Comparison of ENCODE assay signal across 1 fruit fly cellular context in genomic region chr3L:8765493-8765892, dm6.
TF ChIP-seq lines count a peak whose summit lies in the region.

No protein-coding gene starts in this region.

TF ChIP-seq in whole organism, embryonic, 481 proteins besides CTCF, POLR2A, EP300 and RAD21 (continued from another document and continues in another):
- no peak for TF ChIP-seq D19B (GFP tag; optimal IDR thresholded peaks at IDR 0.05; lab: Kevin White, UChicago)
- no peak for TF ChIP-seq fd102C (GFP tag; optimal IDR thresholded peaks at IDR 0.05; lab: Kevin White, UChicago)
- TF ChIP-seq Rfx (GFP tag; IDR thresholded peaks at IDR 0.05; lab: Robert Waterston, UW): no peak
- TF ChIP-seq MBD-R2 (GFP tag; IDR thresholded peaks at IDR 0.05; lab: Robert Waterston, UW): no peak
- no peak for TF ChIP-seq slou (GFP tag; optimal IDR thresholded peaks at IDR 0.05; lab: Kevin White, UChicago)
- peak; percentile 53 for TF ChIP-seq CG32772 (GFP tag; IDR thresholded peaks at IDR 0.05; lab: Robert Waterston, UW)
- peak; percentile 71 for TF ChIP-seq zf30C (GFP tag; optimal IDR thresholded peaks at IDR 0.05; lab: Kevin White, UChicago)
- TF ChIP-seq CG6272 (GFP tag; IDR thresholded peaks at IDR 0.05; lab: Robert Waterston, UW): no peak; the same call in 1 of the 2 replicates
- TF ChIP-seq fd96Cb (tag; optimal IDR thresholded peaks at IDR 0.05; lab: Kevin White, UChicago): no peak
- TF ChIP-seq ac (GFP tag; optimal IDR thresholded peaks at IDR 0.05; lab: Kevin White, UChicago): no peak
- no peak for TF ChIP-seq Neu2 (GFP tag; optimal IDR thresholded peaks at IDR 0.05; lab: Kevin White, UChicago; ENCODE audit: borderline replicate concordance)
- no peak for TF ChIP-seq Poxn (GFP tag; IDR thresholded peaks at IDR 0.05; lab: Robert Waterston, UW)
- TF ChIP-seq B-H1 (GFP tag; IDR thresholded peaks at IDR 0.05; lab: Robert Waterston, UW): peak; percentile 13; the same call in 2 of the 3 replicates
- no peak for TF ChIP-seq ab (GFP tag; optimal IDR thresholded peaks at IDR 0.05; lab: Kevin White, UChicago)
- 0 out of 2 replicates have a peak, but pooled peaks have one; percentile 5 for TF ChIP-seq CG7372 (GFP tag; IDR thresholded peaks at IDR 0.05; lab: Robert Waterston, UW)
- no peak for TF ChIP-seq CG17361 (GFP tag; IDR thresholded peaks at IDR 0.05; lab: Robert Waterston, UW)
- no peak for TF ChIP-seq CG16815 (GFP tag; optimal IDR thresholded peaks at IDR 0.05; lab: Kevin White, UChicago)
- no peak for TF ChIP-seq ham (GFP tag; IDR thresholded peaks at IDR 0.05; lab: Robert Waterston, UW)
- TF ChIP-seq cad (GFP tag; optimal IDR thresholded peaks at IDR 0.05; lab: Kevin White, UChicago): no peak
- TF ChIP-seq tin (GFP tag; optimal IDR thresholded peaks at IDR 0.05; lab: Kevin White, UChicago): no peak
- TF ChIP-seq CG7357 (GFP tag; IDR thresholded peaks at IDR 0.05; lab: Robert Waterston, UW): no peak
- TF ChIP-seq Opbp (GFP tag; IDR thresholded peaks at IDR 0.05; lab: Robert Waterston, UW; ENCODE audit: partially characterized antibody): no peak
- no peak for TF ChIP-seq CG8089 (GFP tag; optimal IDR thresholded peaks at IDR 0.05; lab: Kevin White, UChicago)
- peak; percentile 62 for TF ChIP-seq CG1024 (GFP tag; IDR thresholded peaks at IDR 0.05; lab: Robert Waterston, UW)
- TF ChIP-seq Ssrp (tag; optimal IDR thresholded peaks at IDR 0.05; lab: Kevin White, UChicago): no peak
- peak; percentile 97 for TF ChIP-seq Drgx (GFP tag; IDR thresholded peaks at IDR 0.05; lab: Robert Waterston, UW)
- no peak for TF ChIP-seq CrebB (tag; optimal IDR thresholded peaks at IDR 0.05; lab: Kevin White, UChicago)
- TF ChIP-seq zfh1 (GFP tag; IDR thresholded peaks at IDR 0.05; lab: Robert Waterston, UW): peak; percentile 74
- TF ChIP-seq repo (GFP tag; optimal IDR thresholded peaks at IDR 0.05; lab: Kevin White, UChicago): no peak
- TF ChIP-seq CG18599 (GFP tag; optimal IDR thresholded peaks at IDR 0.05; lab: Kevin White, UChicago): no peak
- TF ChIP-seq CG17328 (GFP tag; IDR thresholded peaks at IDR 0.05; lab: Robert Waterston, UW): peak; percentile 85
- no peak for TF ChIP-seq shn (GFP tag; optimal IDR thresholded peaks at IDR 0.05; lab: Kevin White, UChicago)
- 0 out of 2 replicates have a peak, but pooled peaks have one; percentile 8 for TF ChIP-seq CG11696 (GFP tag; IDR thresholded peaks at IDR 0.05; lab: Robert Waterston, UW)
- TF ChIP-seq CG14965 (GFP tag; optimal IDR thresholded peaks at IDR 0.05; lab: Kevin White, UChicago; ENCODE audit: borderline replicate concordance): no peak
- no peak for TF ChIP-seq pzg (GFP tag; optimal IDR thresholded peaks at IDR 0.05; lab: Kevin White, UChicago)
- TF ChIP-seq schlank (tag; optimal IDR thresholded peaks at IDR 0.05; lab: Kevin White, UChicago): no peak
- peak; percentile 73 for TF ChIP-seq otp (GFP tag; IDR thresholded peaks at IDR 0.05; lab: Robert Waterston, UW)
- TF ChIP-seq Bteb2 (GFP tag; optimal IDR thresholded peaks at IDR 0.05; lab: Kevin White, UChicago): no peak
- no peak for TF ChIP-seq gcm2 (GFP tag; optimal IDR thresholded peaks at IDR 0.05; lab: Kevin White, UChicago)
- no peak for TF ChIP-seq CG6683 (GFP tag; optimal IDR thresholded peaks at IDR 0.05; lab: Kevin White, UChicago)
- no peak; the same call in 2 of the 3 replicates for TF ChIP-seq dysf (GFP tag; IDR thresholded peaks at IDR 0.05; lab: Robert Waterston, UW)
- peak; percentile 12 for TF ChIP-seq croc (GFP tag; conservative IDR thresholded peaks at IDR 0.05; lab: Robert Waterston, UW)
- TF ChIP-seq CG12942 (GFP tag; optimal IDR thresholded peaks at IDR 0.05; lab: Kevin White, UChicago): no peak
- no peak for TF ChIP-seq Ets97D (GFP tag; optimal IDR thresholded peaks at IDR 0.05; lab: Kevin White, UChicago)
- no peak for TF ChIP-seq HLHmδ (GFP tag; optimal IDR thresholded peaks at IDR 0.05; lab: Kevin White, UChicago)
- no peak for TF ChIP-seq CG4617 (GFP tag; optimal IDR thresholded peaks at IDR 0.05; lab: Kevin White, UChicago; ENCODE audit: borderline replicate concordance)
- TF ChIP-seq hth (optimal IDR thresholded peaks at IDR 0.05; lab: Kevin White, UChicago): no peak
- TF ChIP-seq NK7.1 (GFP tag; optimal IDR thresholded peaks at IDR 0.05; lab: Kevin White, UChicago): no peak
- TF ChIP-seq E2f1 (GFP tag; IDR thresholded peaks at IDR 0.05; lab: Robert Waterston, UW): no peak
- TF ChIP-seq Oli (tag; optimal IDR thresholded peaks at IDR 0.05; lab: Kevin White, UChicago): no peak
- TF ChIP-seq CG32532 (GFP tag; IDR thresholded peaks at IDR 0.05; lab: Robert Waterston, UW): 0 out of 2 replicates have a peak, but pooled peaks have one; percentile 4
- TF ChIP-seq CG14050 (GFP tag; IDR thresholded peaks at IDR 0.05; lab: Robert Waterston, UW): peak; percentile 37; the same call in 2 of the 3 replicates
- TF ChIP-seq CG30403 (GFP tag; optimal IDR thresholded peaks at IDR 0.05; lab: Kevin White, UChicago): no peak
- no peak for TF ChIP-seq CG15011 (GFP tag; optimal IDR thresholded peaks at IDR 0.05; lab: Kevin White, UChicago)
- TF ChIP-seq Doc2 (GFP tag; IDR thresholded peaks at IDR 0.05; lab: Robert Waterston, UW): no peak
- TF ChIP-seq Dip3 (GFP tag; optimal IDR thresholded peaks at IDR 0.05; lab: Kevin White, UChicago): no peak
- TF ChIP-seq CG8924 (tag; optimal IDR thresholded peaks at IDR 0.05; lab: Kevin White, UChicago): no peak
- TF ChIP-seq Fer2 (tag; optimal IDR thresholded peaks at IDR 0.05; lab: Kevin White, UChicago): no peak
- peak; percentile 65; the same call in 1 of the 2 replicates for TF ChIP-seq ara (GFP tag; IDR thresholded peaks at IDR 0.05; lab: Robert Waterston, UW)
- no peak for TF ChIP-seq Dfd (GFP tag; optimal IDR thresholded peaks at IDR 0.05; lab: Kevin White, UChicago)
- no peak for TF ChIP-seq sna (GFP tag; IDR thresholded peaks at IDR 0.05; lab: Robert Waterston, UW; ENCODE audit: partially characterized antibody)
- TF ChIP-seq pnt (GFP tag; optimal IDR thresholded peaks at IDR 0.05; lab: Kevin White, UChicago): no peak
- TF ChIP-seq crol (GFP tag; IDR thresholded peaks at IDR 0.05; lab: Robert Waterston, UW): no peak
- no peak for TF ChIP-seq pros (GFP tag; optimal IDR thresholded peaks at IDR 0.05; lab: Kevin White, UChicago)
- TF ChIP-seq MTF-1 (GFP tag; optimal IDR thresholded peaks at IDR 0.05; lab: Kevin White, UChicago; ENCODE audit: borderline replicate concordance): peak; percentile 51
- peak; percentile 63 for TF ChIP-seq Ada2b (GFP tag; IDR thresholded peaks at IDR 0.05; lab: Robert Waterston, UW)
- TF ChIP-seq hb (GFP tag; IDR thresholded peaks at IDR 0.05; lab: Robert Waterston, UW; ENCODE audit: partially characterized antibody): no peak
- no peak for TF ChIP-seq twi (tag; optimal IDR thresholded peaks at IDR 0.05; lab: Kevin White, UChicago)
- no peak for TF ChIP-seq tx (GFP tag; optimal IDR thresholded peaks at IDR 0.05; lab: Kevin White, UChicago)
- TF ChIP-seq CG42726 (GFP tag; IDR thresholded peaks at IDR 0.05; lab: Robert Waterston, UW; ENCODE audit: partially characterized antibody): no peak
- no peak for TF ChIP-seq cato (GFP tag; optimal IDR thresholded peaks at IDR 0.05; lab: Kevin White, UChicago; ENCODE audit: borderline replicate concordance)
- no peak for TF ChIP-seq CG3847 (GFP tag; IDR thresholded peaks at IDR 0.05; lab: Robert Waterston, UW)
- no peak for TF ChIP-seq CG11723 (GFP tag; optimal IDR thresholded peaks at IDR 0.05; lab: Kevin White, UChicago)
- TF ChIP-seq CG3163 (GFP tag; optimal IDR thresholded peaks at IDR 0.05; lab: Kevin White, UChicago): no peak
- TF ChIP-seq jigr1 (GFP tag; IDR thresholded peaks at IDR 0.05; lab: Robert Waterston, UW): peak; percentile 5; the same call in 1 of the 3 replicates
- no peak for TF ChIP-seq CG10654 (GFP tag; optimal IDR thresholded peaks at IDR 0.05; lab: Kevin White, UChicago)
- TF ChIP-seq CG11560 (tag; IDR thresholded peaks at IDR 0.05; lab: Robert Waterston, UW): no peak
- no peak for TF ChIP-seq Abd-B (GFP tag; optimal IDR thresholded peaks at IDR 0.05; lab: Kevin White, UChicago)
- no peak for TF ChIP-seq nerfin-2 (GFP tag; IDR thresholded peaks at IDR 0.05; lab: Robert Waterston, UW; ENCODE audit: partially characterized antibody)
- TF ChIP-seq toy (GFP tag; IDR thresholded peaks at IDR 0.05; lab: Robert Waterston, UW): no peak
- TF ChIP-seq lab (GFP tag; optimal IDR thresholded peaks at IDR 0.05; lab: Kevin White, UChicago): no peak
- no peak for TF ChIP-seq sqz (GFP tag; optimal IDR thresholded peaks at IDR 0.05; lab: Kevin White, UChicago)
- no peak for TF ChIP-seq az2 (GFP tag; optimal IDR thresholded peaks at IDR 0.05; lab: Kevin White, UChicago)
- TF ChIP-seq tll (GFP tag; optimal IDR thresholded peaks at IDR 0.05; lab: Kevin White, UChicago): no peak
- no peak for TF ChIP-seq CG15601 (tag; optimal IDR thresholded peaks at IDR 0.05; lab: Kevin White, UChicago)
- TF ChIP-seq CG5953 (GFP tag; IDR thresholded peaks at IDR 0.05; lab: Robert Waterston, UW): peak; percentile 59
- TF ChIP-seq CG1832 (GFP tag; optimal IDR thresholded peaks at IDR 0.05; lab: Kevin White, UChicago): no peak
- no peak for TF ChIP-seq CG13894 (tag; optimal IDR thresholded peaks at IDR 0.05; lab: Kevin White, UChicago)
- no peak for TF ChIP-seq CG33213 (GFP tag; optimal IDR thresholded peaks at IDR 0.05; lab: Kevin White, UChicago)
- no peak for TF ChIP-seq CG17912 (GFP tag; optimal IDR thresholded peaks at IDR 0.05; lab: Kevin White, UChicago)
- TF ChIP-seq lbe (GFP tag; optimal IDR thresholded peaks at IDR 0.05; lab: Kevin White, UChicago): no peak
- TF ChIP-seq CG15514 (GFP tag; optimal IDR thresholded peaks at IDR 0.05; lab: Kevin White, UChicago): no peak
- peak; percentile 66 for TF ChIP-seq H15 (GFP tag; IDR thresholded peaks at IDR 0.05; lab: Robert Waterston, UW)
- TF ChIP-seq Xrp1 (GFP tag; IDR thresholded peaks at IDR 0.05; lab: Robert Waterston, UW): peak; percentile 67
- no peak for TF ChIP-seq CG1647 (GFP tag; optimal IDR thresholded peaks at IDR 0.05; lab: Kevin White, UChicago)
- no peak for TF ChIP-seq ATbp (GFP tag; optimal IDR thresholded peaks at IDR 0.05; lab: Kevin White, UChicago)
- no peak for TF ChIP-seq cas (GFP tag; IDR thresholded peaks at IDR 0.05; lab: Robert Waterston, UW)
- no peak for TF ChIP-seq Mad (GFP tag; optimal IDR thresholded peaks at IDR 0.05; lab: Kevin White, UChicago)
- no peak for TF ChIP-seq Trl (optimal IDR thresholded peaks at IDR 0.05; lab: Kevin White, UChicago)
- TF ChIP-seq Trl (GFP tag; optimal IDR thresholded peaks at IDR 0.05; lab: Kevin White, UChicago): no peak
- no peak for TF ChIP-seq disco-r (GFP tag; optimal IDR thresholded peaks at IDR 0.05; lab: Kevin White, UChicago)
- TF ChIP-seq Hr3 (GFP tag; optimal IDR thresholded peaks at IDR 0.05; lab: Kevin White, UChicago): no peak
- no peak for TF ChIP-seq trh (GFP tag; optimal IDR thresholded peaks at IDR 0.05; lab: Kevin White, UChicago)
- no peak for TF ChIP-seq dm (GFP tag; optimal IDR thresholded peaks at IDR 0.05; lab: Kevin White, UChicago)
- no peak for TF ChIP-seq Mes4 (GFP tag; optimal IDR thresholded peaks at IDR 0.05; lab: Kevin White, UChicago)
- TF ChIP-seq psq (GFP tag; optimal IDR thresholded peaks at IDR 0.05; lab: Kevin White, UChicago): no peak
- no peak for TF ChIP-seq kay (GFP tag; optimal IDR thresholded peaks at IDR 0.05; lab: Kevin White, UChicago)
- no peak for TF ChIP-seq CG2116 (GFP tag; optimal IDR thresholded peaks at IDR 0.05; lab: Kevin White, UChicago)
- TF ChIP-seq bab2 (GFP tag; optimal IDR thresholded peaks at IDR 0.05; lab: Kevin White, UChicago): no peak
- no peak for TF ChIP-seq ro (GFP tag; IDR thresholded peaks at IDR 0.05; lab: Robert Waterston, UW)
- TF ChIP-seq usp (GFP tag; optimal IDR thresholded peaks at IDR 0.05; lab: Kevin White, UChicago): no peak
- no peak for TF ChIP-seq CG4328 (GFP tag; optimal IDR thresholded peaks at IDR 0.05; lab: Kevin White, UChicago)
- no peak for TF ChIP-seq pb (GFP tag; optimal IDR thresholded peaks at IDR 0.05; lab: Kevin White, UChicago)
- TF ChIP-seq chn (GFP tag; optimal IDR thresholded peaks at IDR 0.05; lab: Kevin White, UChicago): no peak
- no peak for TF ChIP-seq CG9609 (GFP tag; optimal IDR thresholded peaks at IDR 0.05; lab: Kevin White, UChicago)
- TF ChIP-seq CG12659 (GFP tag; optimal IDR thresholded peaks at IDR 0.05; lab: Kevin White, UChicago): no peak
- TF ChIP-seq CG10366 (GFP tag; IDR thresholded peaks at IDR 0.05; lab: Robert Waterston, UW): peak; percentile 54
- TF ChIP-seq dati (GFP tag; IDR thresholded peaks at IDR 0.05; lab: Robert Waterston, UW): peak; percentile 47; the same call in 1 of the 2 replicates
- no peak for TF ChIP-seq hkb (optimal IDR thresholded peaks at IDR 0.05; lab: Kevin White, UChicago)
- peak; percentile 31 for TF ChIP-seq hkb (GFP tag; IDR thresholded peaks at IDR 0.05; lab: Robert Waterston, UW)
- TF ChIP-seq CkIIα-i1 (GFP tag; IDR thresholded peaks at IDR 0.05; lab: Robert Waterston, UW): no peak
- no peak for TF ChIP-seq MESR4 (GFP tag; optimal IDR thresholded peaks at IDR 0.05; lab: Kevin White, UChicago)
- TF ChIP-seq sob (GFP tag; IDR thresholded peaks at IDR 0.05; lab: Robert Waterston, UW): no peak; the same call in 1 of the 2 replicates
- TF ChIP-seq CG4730 (GFP tag; IDR thresholded peaks at IDR 0.05; lab: Robert Waterston, UW): peak; percentile 8; the same call in 1 of the 2 replicates
- no peak for TF ChIP-seq CG7839 (tag; optimal IDR thresholded peaks at IDR 0.05; lab: Kevin White, UChicago)
- TF ChIP-seq dan (GFP tag; IDR thresholded peaks at IDR 0.05; lab: Robert Waterston, UW): no peak
- TF ChIP-seq Nf-YB (GFP tag; optimal IDR thresholded peaks at IDR 0.05; lab: Kevin White, UChicago): no peak
- TF ChIP-seq gem (tag; optimal IDR thresholded peaks at IDR 0.05; lab: Kevin White, UChicago): no peak
- TF ChIP-seq CG1792 (GFP tag; optimal IDR thresholded peaks at IDR 0.05; lab: Kevin White, UChicago): no peak
- TF ChIP-seq lola (GFP tag; optimal IDR thresholded peaks at IDR 0.05; lab: Kevin White, UChicago): no peak
- TF ChIP-seq so (GFP tag; IDR thresholded peaks at IDR 0.05; lab: Robert Waterston, UW): no peak; the same call in 2 of the 3 replicates
- no peak for TF ChIP-seq Dll (GFP tag; IDR thresholded peaks at IDR 0.05; lab: Robert Waterston, UW; ENCODE audit: partially characterized antibody)
- no peak for TF ChIP-seq gcm (GFP tag; optimal IDR thresholded peaks at IDR 0.05; lab: Kevin White, UChicago)
- no peak for TF ChIP-seq pum (GFP tag; optimal IDR thresholded peaks at IDR 0.05; lab: Kevin White, UChicago)
- no peak for TF ChIP-seq zen2 (GFP tag; IDR thresholded peaks at IDR 0.05; lab: Robert Waterston, UW; ENCODE audit: partially characterized antibody)
- TF ChIP-seq Blimp-1 (GFP tag; optimal IDR thresholded peaks at IDR 0.05; lab: Kevin White, UChicago): no peak
